Fruit fly (Drosophila melanogaster) whole organism, wandering third instar larva: Measurements from ENCODE around the gene Cdk8.
"Not testable (repeated sequence)": the region's sequence is repeated elsewhere in the genome, so short reads cannot be mapped to it uniquely, and the experiment has no call there.

Source experiments
- Dfd ChIP-seq: fragments of >200 bp; optimal IDR thresholded peaks from 2 replicates; lab custom pipeline; 2017; ENCODE audit warnings: missing biosample characterization, missing genetic modification characterization
- Dif ChIP-seq: fragments of 200-275, 200-300 bp; sonication (Bioruptor generic); optimal IDR thresholded peaks from 2 replicates; lab custom pipeline; 2018; ENCODE audit warnings: missing biosample characterization, missing genetic modification characterization; ENCODE audit not compliant: partially characterized antibody
- Hnf4 ChIP-seq: fragments of 200-800 bp; sonication (Bioruptor generic); optimal IDR thresholded peaks from 2 replicates; lab custom pipeline; 2016; ENCODE audit warnings: missing biosample characterization, mild to moderate bottlenecking, missing genetic modification characterization
- Hr78 ChIP-seq: fragments of >200 bp; optimal IDR thresholded peaks from 2 replicates; lab custom pipeline; 2017; ENCODE audit warnings: missing biosample characterization, missing genetic modification characterization
- OdsH ChIP-seq: fragments of 200-800 bp; sonication (Bioruptor generic); optimal IDR thresholded peaks from 2 replicates; lab custom pipeline; 2016; ENCODE audit warnings: missing biosample characterization, mild to moderate bottlenecking, missing genetic modification characterization
- Sp1 ChIP-seq: fragments of 200-800 bp; sonication (Bioruptor generic); optimal IDR thresholded peaks from 3 replicates; lab custom pipeline; 2019; ENCODE audit warnings: missing biosample characterization, mild to moderate bottlenecking, missing genetic modification characterization, moderate library complexity
- dsf ChIP-seq: sonication (Bioruptor generic); optimal IDR thresholded peaks from 2 replicates; lab custom pipeline; 2016; ENCODE audit warnings: missing biosample characterization, missing genetic modification characterization, borderline replicate concordance

dm6 chr3L:9798120-9798519 lies 40.4 kb downstream of the Cdk8 start, which contains the start of gene Ilp1:
- TF ChIP-seq dsf; Dfd (GFP tag; lab: Kevin White, UChicago); OdsH (GFP tag; lab: Kevin White, UChicago); Hr78 (GFP tag; lab: Kevin White, UChicago); Dif (GFP tag; lab: Kevin White, UChicago); Hnf4 (GFP tag; lab: Kevin White, UChicago); Sp1: not testable (repeated sequence)
